Worm (Caenorhabditis elegans) whole organism, mixed stage, embryonic: ENCODE measurements around the gene sftb-1.

ENCODE experiments used
- M03D4.4 ChIP-seq: sonication (generic microtip); optimal IDR thresholded peaks from 2 replicates; lab custom pipeline; 2017; ENCODE audit warnings: mild to moderate bottlenecking, missing genetic modification characterization, missing compliant biosample characterization
- blmp-1 ChIP-seq: fragments of 150-350 bp; optimal IDR thresholded peaks from 2 replicates; lab custom pipeline; 2014; ENCODE audit warnings: missing biosample characterization, missing genetic modification characterization
- flh-1 ChIP-seq: fragments of 200-800 bp; sonication (Bioruptor generic); optimal IDR thresholded peaks from 2 replicates; lab custom pipeline; 2018; ENCODE audit warnings: mild to moderate bottlenecking, missing genetic modification characterization, moderate library complexity, missing compliant biosample characterization
- lin-13 ChIP-seq: fragments of 150-350 bp; optimal IDR thresholded peaks from 2 replicates; lab custom pipeline; 2014; ENCODE audit warnings: missing biosample characterization, missing genetic modification characterization
- lsy-2 ChIP-seq: fragments of 150-350 bp; optimal IDR thresholded peaks from 2 replicates; lab custom pipeline; 2014; ENCODE audit warnings: missing biosample characterization, missing genetic modification characterization
- nhr-237 ChIP-seq: fragments of 150-350 bp; optimal IDR thresholded peaks from 2 replicates; lab custom pipeline; 2014; ENCODE audit warnings: missing biosample characterization, missing genetic modification characterization

ce11 chrIII:4302780-4303179 lies 33.7 kb upstream of the sftb-1 start:
- no peak for TF ChIP-seq lin-13 (tag; lab: Kevin White, UChicago)
- TF ChIP-seq lsy-2 (tag; lab: Kevin White, UChicago): no peak
- no peak for TF ChIP-seq flh-1 (GFP tag; lab: Kevin White, UChicago)
- no peak for TF ChIP-seq nhr-237
- TF ChIP-seq M03D4.4 (tag; lab: Kevin White, UChicago): no peak
- TF ChIP-seq blmp-1 (tag; lab: Kevin White, UChicago): no peak
